Worm (Caenorhabditis elegans): Measurements from ENCODE around the gene arrd-10.

arrd-10 gene

DNA sequence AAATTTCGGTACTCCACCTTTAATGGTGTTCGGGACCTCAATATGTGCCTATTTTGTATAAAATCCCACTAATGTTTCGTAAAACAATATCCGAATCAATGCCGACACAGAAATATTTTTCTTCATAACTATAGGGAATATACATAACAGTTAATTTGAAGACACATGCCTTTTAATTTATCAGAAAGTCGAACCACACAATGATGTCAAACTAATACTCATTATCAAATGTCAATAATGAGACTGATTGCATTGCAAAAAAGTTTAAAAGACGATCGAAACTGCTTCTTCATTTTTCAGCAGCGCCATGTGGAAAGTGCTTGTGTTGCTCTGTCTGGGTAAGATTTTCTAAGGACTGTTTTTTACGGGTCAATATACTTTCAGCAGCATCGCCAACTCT is 38.9 kb upstream of the arrd-10 start, which contains the start of gene clec-65:
clec-65 (plus strand) TSS at position 301 of the 400 bp plus-strand sequence.
- TF ChIP-seq skn-1 (tag; optimal IDR thresholded peaks at IDR 0.05): no peak
- no peak for TF ChIP-seq Y116A8C.19 (tag; optimal IDR thresholded peaks at IDR 0.05; ENCODE audit: borderline replicate concordance)
- TF ChIP-seq hlh-4 (tag; optimal IDR thresholded peaks at IDR 0.05): no peak
- TF ChIP-seq lsy-2 (tag; optimal IDR thresholded peaks at IDR 0.05): no peak
- TF ChIP-seq nhr-76 (tag; optimal IDR thresholded peaks at IDR 0.05): no peak
- no peak for TF ChIP-seq nhr-12 (tag; optimal IDR thresholded peaks at IDR 0.05)
- TF ChIP-seq C16A3.4 (tag; optimal IDR thresholded peaks at IDR 0.05): no peak
- TF ChIP-seq tbx-2 (tag; optimal IDR thresholded peaks at IDR 0.05): no peak
- TF ChIP-seq nhr-47 (tag; optimal IDR thresholded peaks at IDR 0.05): no peak
- no peak for TF ChIP-seq lir-3 (tag; optimal IDR thresholded peaks at IDR 0.05; ENCODE audit: poor library complexity)

ce11 chrII:12904174-12904573 is 35.7 kb upstream of the arrd-10 start, which contains the start of gene clec-66:
Gene clec-66 (plus strand): TSS chrII:12904398.
- TF ChIP-seq hlh-17 (GFP tag; optimal IDR thresholded peaks at IDR 0.05; ENCODE audit: borderline replicate concordance) (no peak), ceh-82 (tag; optimal IDR thresholded peaks at IDR 0.05) (no peak), ces-1 (GFP tag; optimal IDR thresholded peaks at IDR 0.05) (no peak), mef-2 (tag; optimal IDR thresholded peaks at IDR 0.05) (no peak)

DNA sequence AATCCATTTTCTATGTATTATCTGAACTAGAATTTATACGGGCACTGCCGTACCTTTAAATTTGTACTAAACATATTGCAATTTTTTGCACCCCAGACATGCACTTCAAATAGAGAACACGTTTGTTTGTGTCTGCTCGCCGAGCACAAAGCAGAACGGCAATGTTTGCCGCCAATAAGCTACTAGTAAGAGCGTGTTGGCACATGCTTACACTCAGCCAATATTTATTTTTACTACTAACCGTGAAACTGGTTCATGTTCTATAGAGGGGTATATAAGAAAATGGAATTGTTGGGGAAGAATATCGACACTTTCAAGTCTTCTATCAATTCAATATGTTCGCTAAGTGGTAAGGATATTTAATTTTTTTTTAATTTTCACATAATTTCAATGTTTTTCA is 32.8 kb upstream of the arrd-10 start, which contains the start of gene nspb-11:
nspb-11 (plus strand) TSS at position 301 of the 400 bp plus-strand sequence.
- TF ChIP-seq efl-1 (optimal IDR thresholded peaks at IDR 0.05) (no peak), efl-1 (GFP tag; optimal IDR thresholded peaks at IDR 0.05 in 1 of 2) (peak in 1 of 2 experiments; percentile 42), unc-30 (tag; optimal IDR thresholded peaks at IDR 0.05) (no peak)

DNA sequence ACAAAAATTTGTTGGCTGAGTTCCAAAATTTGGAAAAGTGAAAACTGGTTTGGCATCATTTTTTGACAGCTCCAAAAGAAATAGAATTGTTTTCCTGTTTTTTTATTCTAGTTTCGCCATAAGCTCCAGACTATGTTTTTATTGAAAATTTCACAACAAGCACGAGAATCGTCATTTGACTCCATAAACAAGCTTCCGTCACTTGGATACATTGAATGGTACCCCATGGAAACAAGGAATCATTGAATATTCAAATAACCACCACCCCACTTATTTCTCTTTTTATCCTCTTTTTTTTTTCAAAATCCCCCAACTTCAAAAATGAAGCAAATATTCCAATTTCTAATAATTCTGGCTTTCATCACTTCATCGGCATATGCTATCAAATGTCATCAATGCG is 31.1 kb upstream of the arrd-10 start, which contains the start of gene ddn-2:
ddn-2 (plus strand) TSS at position 301 of the 400 bp plus-strand sequence.
- no peak for TF ChIP-seq efl-1 (optimal IDR thresholded peaks at IDR 0.05)
- peak in 1 of 2 experiments; percentile 21 for TF ChIP-seq efl-1 (GFP tag; optimal IDR thresholded peaks at IDR 0.05 in 1 of 2)
- no peak for TF ChIP-seq elt-2 (tag; optimal IDR thresholded peaks at IDR 0.05)
- TF ChIP-seq pax-3 (tag; optimal IDR thresholded peaks at IDR 0.05): no peak
- no peak for TF ChIP-seq efl-3 (GFP tag; optimal IDR thresholded peaks at IDR 0.05)

DNA sequence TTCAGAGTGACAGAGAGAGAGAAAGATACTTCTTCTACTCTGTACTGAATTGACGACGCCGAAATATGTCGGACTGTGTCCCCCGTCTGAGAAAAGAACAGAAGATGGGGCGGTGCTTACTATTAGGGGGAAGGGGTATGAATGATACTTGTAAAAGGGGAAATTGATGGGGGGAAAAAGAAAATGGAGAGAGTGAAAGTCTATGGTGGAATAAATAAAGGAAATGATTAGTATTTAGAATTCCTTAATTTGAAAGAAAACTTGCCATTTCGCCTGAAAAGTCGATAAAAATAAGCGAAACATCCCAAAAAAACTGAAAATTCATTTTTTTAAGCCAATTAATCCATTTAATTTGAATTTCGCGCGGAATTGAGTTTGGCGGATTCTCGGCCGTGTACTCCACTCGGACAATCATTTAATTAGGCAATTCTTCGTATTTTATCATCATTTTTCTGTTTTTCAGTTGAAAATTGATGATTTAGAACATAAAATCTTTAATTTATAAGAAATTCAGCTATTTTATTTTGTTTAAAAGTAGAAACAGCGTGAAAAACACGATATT is 25.3 kb upstream of the arrd-10 start, which contains the start of gene F35C5.12:
F35C5.12 (minus strand) TSS at position 51 of the 562 bp plus-strand sequence.
- TF ChIP-seq nhr-84 (tag; optimal IDR thresholded peaks at IDR 0.05) (no peak), vab-15 (tag; optimal IDR thresholded peaks at IDR 0.05) (no peak), lin-14 (GFP tag; optimal IDR thresholded peaks at IDR 0.05) (no peak), egl-27 (tag; optimal IDR thresholded peaks at IDR 0.05) (no peak), lsy-2 (tag; optimal IDR thresholded peaks at IDR 0.05) (peak; percentile 67 to 68), C34B4.2 (tag; optimal IDR thresholded peaks at IDR 0.05) (no peak), xbp-1 (tag; optimal IDR thresholded peaks at IDR 0.05) (peak; percentile 59), zag-1 (tag; optimal IDR thresholded peaks at IDR 0.05) (no peak), tbx-2 (tag; optimal IDR thresholded peaks at IDR 0.05) (peak; percentile 67), unc-30 (tag; optimal IDR thresholded peaks at IDR 0.05) (no peak), nhr-20 (tag; optimal IDR thresholded peaks at IDR 0.05) (peak; percentile 58), mef-2 (tag; optimal IDR thresholded peaks at IDR 0.05) (no peak), pqm-1 (tag; optimal IDR thresholded peaks at IDR 0.05) (no peak), nhr-47 (tag; optimal IDR thresholded peaks at IDR 0.05) (peak; percentile 65), C04F5.9 (tag; optimal IDR thresholded peaks at IDR 0.05) (peak; percentile 18), sup-37 (GFP tag; optimal IDR thresholded peaks at IDR 0.05) (no peak), snu-23 (GFP tag; optimal IDR thresholded peaks at IDR 0.05) (peak; percentile 60), efl-3 (GFP tag; optimal IDR thresholded peaks at IDR 0.05) (no peak), zip-4 (GFP tag; optimal IDR thresholded peaks at IDR 0.05) (no peak), ceh-8 (GFP tag; optimal IDR thresholded peaks at IDR 0.05) (peak; percentile 33), ets-5 (GFP tag; IDR thresholded peaks at IDR 0.05) (no peak), C16A3.4 (tag; optimal IDR thresholded peaks at IDR 0.05) (peak; percentile 18), egl-13 (tag; optimal IDR thresholded peaks at IDR 0.05) (peak; percentile 54), lin-39 (tag; optimal IDR thresholded peaks at IDR 0.05) (no peak), nhr-71 (tag; optimal IDR thresholded peaks at IDR 0.05) (peak; percentile 75), isw-1 (GFP tag; IDR thresholded peaks at IDR 0.05) (no peak), mab-9 (GFP tag; IDR thresholded peaks at IDR 0.05) (0 out of 2 replicates have a peak, but pooled peaks have one; percentile 18), sox-4 (tag; optimal IDR thresholded peaks at IDR 0.05) (peak; percentile 42), rnt-1 (tag; optimal IDR thresholded peaks at IDR 0.05) (peak; percentile 92), dsc-1 (tag; optimal IDR thresholded peaks at IDR 0.05) (peak; percentile 82), Y116A8C.19 (tag; optimal IDR thresholded peaks at IDR 0.05; ENCODE audit: borderline replicate concordance) (no peak)
